Fruit fly (Drosophila melanogaster): ENCODE measurements around the gene CG15221.

DNA sequence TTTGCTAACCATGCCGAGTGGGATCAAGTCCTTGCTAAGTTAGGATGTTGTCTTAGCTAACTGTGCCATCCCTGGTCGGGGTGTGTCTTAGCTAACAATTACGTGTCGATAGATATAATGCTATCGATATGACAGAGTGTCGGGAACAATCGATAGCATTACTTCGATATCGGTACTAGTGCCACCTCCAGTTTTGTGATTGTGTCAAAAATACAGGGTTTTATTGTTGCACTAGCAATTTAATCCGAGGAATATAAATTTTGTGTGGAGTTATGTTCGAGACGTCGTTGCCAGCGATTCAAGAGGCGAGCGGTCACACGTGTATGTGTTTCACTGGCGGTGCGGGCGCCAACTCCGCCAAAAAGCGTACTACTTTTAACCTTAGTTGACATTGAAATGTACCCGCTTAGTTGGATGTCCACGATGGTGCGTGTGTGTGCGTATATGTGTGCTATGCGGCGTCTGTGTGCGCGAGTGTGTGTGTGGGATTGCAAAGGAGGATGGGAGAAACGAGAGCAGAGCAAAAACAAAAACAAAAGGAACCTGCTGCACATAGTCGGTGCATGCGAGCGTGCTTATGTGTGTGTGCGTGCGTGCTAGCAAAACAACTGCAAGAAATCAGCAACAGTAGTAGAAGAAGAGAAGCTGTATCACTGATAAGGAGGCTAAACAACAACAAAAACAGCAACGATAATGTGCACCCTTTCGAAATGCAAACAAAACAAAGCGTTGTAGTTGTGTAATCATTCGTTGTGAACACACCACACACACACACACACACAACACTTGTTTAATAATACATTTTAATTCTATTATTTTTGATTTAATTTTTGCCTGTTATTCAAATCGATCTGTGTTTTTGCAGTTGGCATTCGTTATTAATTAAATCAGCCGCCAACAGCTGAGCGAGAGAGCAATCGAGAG lies 28.8 kb upstream of the CG15221 start, which contains the start of gene PhKgamma:
- TF ChIP-seq psq (optimal IDR thresholded peaks at IDR 0.05) (no peak), Myc (optimal IDR thresholded peaks at IDR 0.05) (no peak)

Measured in Kc167 (cell line).